Worm (Caenorhabditis elegans): Measurements from ENCODE around the gene Y66D12A.1.

- TF ChIP-seq rcor-1 (GFP tag; IDR thresholded peaks at IDR 0.05) = no peak
- no peak for TF ChIP-seq pha-4 (tag; optimal IDR thresholded peaks at IDR 0.05)
- no peak for TF ChIP-seq hlh-26 (GFP tag; conservative IDR thresholded peaks at IDR 0.05)
- TF ChIP-seq unc-62 (GFP tag; optimal IDR thresholded peaks at IDR 0.05) = no peak
- TF ChIP-seq F57A8.1 (GFP tag; optimal IDR thresholded peaks at IDR 0.05) = no peak
Observed at ce11 chrIII:11631111-11631510, 23.1 kb downstream of the Y66D12A.1 start.

All from whole organism, young adult.